Worm (Caenorhabditis elegans) whole organism, young adult: Measurements from ENCODE around the gene ttr-44.

Experiments used
- C17E4.6 ChIP-seq: fragments of 200-800 bp; sonication (Bioruptor generic); IDR thresholded peaks from 2 replicates; pipeline ENCODE4 v1.3.6; 2022; ENCODE audit warnings: missing genetic modification reagents, missing genetic modification characterization, missing compliant biosample characterization
- F49E8.2 ChIP-seq: sonication (generic microtip); optimal IDR thresholded peaks from 3 replicates; lab custom pipeline; 2017; ENCODE audit warnings: missing genetic modification characterization, mild to moderate bottlenecking, missing compliant biosample characterization, antibody characterized with exemption, moderate library complexity; ENCODE audit not compliant: insufficient read depth
- ZK185.1 ChIP-seq: sonication (generic microtip); optimal IDR thresholded peaks from 2 replicates; lab custom pipeline; 2016; ENCODE audit warnings: mild to moderate bottlenecking, missing genetic modification characterization, missing compliant biosample characterization; ENCODE audit not compliant: poor library complexity, severe bottlenecking
- bed-1 ChIP-seq: fragments of 200-800 bp; sonication (Bioruptor generic); IDR thresholded peaks from 2 replicates; pipeline ENCODE4 v1.3.6; 2022; ENCODE audit warnings: missing genetic modification reagents, missing genetic modification characterization, missing compliant biosample characterization
- cebp-1 ChIP-seq, 2 experiments: fragments of 200-800 bp in 1 of 2; sonication (Bioruptor generic) in 1 of 2; sonication (generic microtip) in 1 of 2; IDR thresholded peaks in 1 of 2; optimal IDR thresholded peaks in 1 of 2; 2 replicates each; pipeline versions ENCODE4 v1.3.6 to Lab custom; 2017 to 2022; ENCODE audit warnings: missing compliant biosample characterization in 2 of 2, missing genetic modification characterization in 2 of 2, mild to moderate bottlenecking in 1 of 2, missing genetic modification reagents in 1 of 2, moderate library complexity in 1 of 2
- egrh-3 ChIP-seq: fragments of 200-800 bp; sonication (Bioruptor generic); IDR thresholded peaks from 2 replicates; pipeline ENCODE4 v1.3.6; 2022; ENCODE audit warnings: missing genetic modification reagents, missing genetic modification characterization, missing compliant biosample characterization
- madf-10 ChIP-seq: sonication (generic microtip); optimal IDR thresholded peaks from 2 replicates; lab custom pipeline; 2016; ENCODE audit warnings: mild to moderate bottlenecking, missing genetic modification characterization, missing compliant biosample characterization
- nfyb-1 ChIP-seq: fragments of 200-800 bp; sonication (Bioruptor generic); IDR thresholded peaks from 2 replicates; pipeline ENCODE4 v1.3.6; 2022; ENCODE audit warnings: missing genetic modification reagents, missing genetic modification characterization, missing compliant biosample characterization
- nhr-179 ChIP-seq: sonication (generic microtip); optimal IDR thresholded peaks from 2 replicates; lab custom pipeline; 2016; ENCODE audit warnings: mild to moderate bottlenecking, missing genetic modification characterization, missing compliant biosample characterization
- pha-4 ChIP-seq: fragments of 150-350 bp; sonication (generic microtip); optimal IDR thresholded peaks from 2 replicates; lab custom pipeline; 2014; ENCODE audit warnings: missing biosample characterization, missing genetic modification reagents, missing genetic modification characterization
- snpc-3.4 ChIP-seq: sonication (generic microtip); optimal IDR thresholded peaks from 2 replicates; lab custom pipeline; 2017; ENCODE audit warnings: missing genetic modification characterization, mild to moderate bottlenecking, missing compliant biosample characterization, antibody characterized with exemption, moderate library complexity, missing genotype, missing genetic modification reagents
- sptf-2 ChIP-seq: fragments of 200-800 bp; sonication (Bioruptor generic); optimal IDR thresholded peaks from 2 replicates; lab custom pipeline; 2018; ENCODE audit warnings: mild to moderate bottlenecking, missing genetic modification characterization, missing compliant biosample characterization
- tbx-9 ChIP-seq: sonication (generic microtip); optimal IDR thresholded peaks from 2 replicates; lab custom pipeline; 2016; ENCODE audit warnings: borderline replicate concordance, missing genetic modification characterization, inconsistent platforms, missing compliant biosample characterization

DNA sequence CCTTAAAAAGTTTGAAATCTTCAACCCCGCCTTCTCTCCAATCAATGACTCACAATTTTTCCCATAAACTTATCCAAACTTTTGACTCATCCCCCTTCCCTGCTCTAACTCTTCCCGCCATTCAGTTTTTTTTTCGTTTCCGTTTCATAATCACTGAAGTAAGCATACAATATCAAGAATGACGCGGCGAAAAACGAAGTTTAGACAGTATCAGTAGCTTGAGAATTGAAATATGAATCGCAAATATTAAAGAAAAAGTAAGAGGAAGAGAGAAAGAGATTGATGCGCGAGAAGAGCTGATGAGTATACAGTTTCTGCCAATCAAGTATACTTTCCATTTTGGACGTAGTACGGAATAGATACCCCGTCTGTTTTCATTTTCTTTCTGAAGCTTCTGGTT, 46.9 kb upstream of the ttr-44 start:
- TF ChIP-seq nfyb-1 (no peak), nhr-179 (tag; lab: Kevin White, UChicago) (no peak), madf-10 (tag; lab: Kevin White, UChicago) (no peak), bed-1 (GFP tag; lab: Robert Waterston, UW) (no peak), tbx-9 (tag; lab: Kevin White, UChicago) (no peak), pha-4 (tag; lab: Kevin White, UChicago) (no peak), sptf-2 (GFP tag; lab: Kevin White, UChicago) (no peak), C17E4.6 (GFP tag; lab: Robert Waterston, UW) (no peak), snpc-3.4 (no peak), ZK185.1 (tag; lab: Kevin White, UChicago) (no peak), cebp-1 (GFP tag; IDR thresholded peaks at IDR 0.05; lab: Robert Waterston, UW) (no peak), cebp-1 (tag; optimal IDR thresholded peaks at IDR 0.05; lab: Kevin White, UChicago) (no peak), F49E8.2 (tag; lab: Kevin White, UChicago) (no peak), egrh-3 (GFP tag; lab: Robert Waterston, UW) (no peak)
